Worm (Caenorhabditis elegans) whole organism, L3 larva: ENCODE results near the gene his-48.
A peak's percentile ranks its signal among the peaks of the same experiment; 100 is the strongest.

Source experiments
- ZK546.5 ChIP-seq: sonication (generic microtip); optimal IDR thresholded peaks from 2 replicates; lab custom pipeline; 2017; ENCODE audit warnings: missing biosample characterization, missing genetic modification characterization
- ama-1 ChIP-seq: fragments of 150-350 bp; optimal IDR thresholded peaks from 2 replicates; lab custom pipeline; 2018
- ceh-28 ChIP-seq: fragments of 150-350 bp; optimal IDR thresholded peaks from 2 replicates; lab custom pipeline; 2014; ENCODE audit warnings: missing biosample characterization, missing genetic modification reagents, missing genetic modification characterization
- daf-12 ChIP-seq: fragments of 150-350 bp; optimal IDR thresholded peaks from 2 replicates; lab custom pipeline; 2014; ENCODE audit warnings: missing biosample characterization, missing genetic modification reagents, missing genetic modification characterization
- egl-27 ChIP-seq: sonication (generic microtip); optimal IDR thresholded peaks from 4 replicates; lab custom pipeline; 2017; ENCODE audit warnings: missing biosample characterization, missing genetic modification reagents, missing genetic modification characterization
- elt-1 ChIP-seq: fragments of 150-350 bp; optimal IDR thresholded peaks from 2 replicates; lab custom pipeline; 2014; ENCODE audit warnings: missing biosample characterization, missing genetic modification characterization
- elt-2 ChIP-seq: sonication (generic microtip); optimal IDR thresholded peaks from 2 replicates; lab custom pipeline; 2016; ENCODE audit warnings: missing genetic modification reagents, mild to moderate bottlenecking, missing genetic modification characterization, missing compliant biosample characterization
- eor-1 ChIP-seq, 2 experiments: fragments of 150-350 bp; optimal IDR thresholded peaks; 2 replicates each; lab custom pipeline; 2014 to 2018; ENCODE audit warnings: missing biosample characterization in 2 of 2, missing genetic modification characterization in 2 of 2
- fkh-10 ChIP-seq: sonication (generic microtip); optimal IDR thresholded peaks from 2 replicates; lab custom pipeline; 2017; ENCODE audit warnings: missing biosample characterization, missing genetic modification reagents, missing genetic modification characterization
- fos-1 ChIP-seq: fragments of 150-350 bp; optimal IDR thresholded peaks from 2 replicates; lab custom pipeline; 2014; ENCODE audit warnings: missing biosample characterization, missing genetic modification characterization
- hmg-11 ChIP-seq: sonication (generic microtip); optimal IDR thresholded peaks from 2 replicates; lab custom pipeline; 2016; ENCODE audit warnings: missing genetic modification characterization, missing compliant biosample characterization
- lin-15B ChIP-seq: fragments of 150-350 bp; optimal IDR thresholded peaks from 2 replicates; lab custom pipeline; 2014; ENCODE audit warnings: missing biosample characterization, missing genetic modification characterization
- lin-39 ChIP-seq: fragments of 150-350 bp; optimal IDR thresholded peaks from 2 replicates; lab custom pipeline; 2018; ENCODE audit warnings: missing biosample characterization, missing genetic modification reagents, missing genetic modification characterization
- lsy-12 ChIP-seq: sonication (generic microtip); optimal IDR thresholded peaks from 2 replicates; lab custom pipeline; 2016; ENCODE audit warnings: mild to moderate bottlenecking, missing genetic modification characterization, missing compliant biosample characterization
- mdl-1 ChIP-seq: fragments of 150-350 bp; optimal IDR thresholded peaks from 2 replicates; lab custom pipeline; 2014; ENCODE audit warnings: missing biosample characterization, missing genetic modification characterization
- nfya-1 ChIP-seq: sonication (generic microtip); optimal IDR thresholded peaks from 2 replicates; lab custom pipeline; 2017; ENCODE audit warnings: missing genetic modification characterization, mild to moderate bottlenecking, missing compliant biosample characterization, antibody characterized with exemption, moderate library complexity; ENCODE audit not compliant: insufficient read depth
- nhr-11 ChIP-seq: fragments of 150-350 bp; optimal IDR thresholded peaks from 2 replicates; lab custom pipeline; 2014; ENCODE audit warnings: missing biosample characterization, missing genetic modification characterization
- nhr-12 ChIP-seq: fragments of 150-350 bp; optimal IDR thresholded peaks from 2 replicates; lab custom pipeline; 2014; ENCODE audit warnings: missing biosample characterization, missing genetic modification characterization
- nhr-23 ChIP-seq: fragments of 150-350 bp; optimal IDR thresholded peaks from 2 replicates; lab custom pipeline; 2014; ENCODE audit warnings: missing biosample characterization, missing genetic modification reagents, missing genetic modification characterization
- nhr-237 ChIP-seq: fragments of 150-350 bp; optimal IDR thresholded peaks from 2 replicates; lab custom pipeline; 2014; ENCODE audit warnings: missing biosample characterization, missing genetic modification characterization
- nhr-25 ChIP-seq: sonication (generic microtip); optimal IDR thresholded peaks from 2 replicates; lab custom pipeline; 2017; ENCODE audit warnings: missing biosample characterization, missing genetic modification characterization
- nhr-28 ChIP-seq: fragments of 150-350 bp; optimal IDR thresholded peaks from 2 replicates; lab custom pipeline; 2014; ENCODE audit warnings: missing biosample characterization, missing genetic modification characterization
- nhr-43 ChIP-seq: sonication (generic microtip); optimal IDR thresholded peaks from 2 replicates; lab custom pipeline; 2016; ENCODE audit warnings: mild to moderate bottlenecking, missing genetic modification characterization, missing compliant biosample characterization; ENCODE audit not compliant: poor library complexity, severe bottlenecking
- nhr-67 ChIP-seq: fragments of 150-350 bp; optimal IDR thresholded peaks from 2 replicates; lab custom pipeline; 2014; ENCODE audit warnings: missing biosample characterization, missing genetic modification characterization
- pha-4 ChIP-seq: fragments of 150-350 bp; optimal IDR thresholded peaks from 2 replicates; lab custom pipeline; 2014; ENCODE audit warnings: missing biosample characterization, missing genetic modification reagents, missing genetic modification characterization
- pqm-1 ChIP-seq: fragments of 150-350 bp; optimal IDR thresholded peaks from 2 replicates; lab custom pipeline; 2017; ENCODE audit warnings: missing biosample characterization, missing genetic modification characterization, inconsistent platforms
- skn-1 ChIP-seq: fragments of 150-350 bp; optimal IDR thresholded peaks from 2 replicates; lab custom pipeline; 2014; ENCODE audit warnings: missing biosample characterization, missing genetic modification characterization
- tbx-2 ChIP-seq: sonication (generic microtip); optimal IDR thresholded peaks from 2 replicates; lab custom pipeline; 2016; ENCODE audit warnings: mild to moderate bottlenecking, missing genetic modification characterization, missing compliant biosample characterization
- unc-39 ChIP-seq: sonication (generic microtip); optimal IDR thresholded peaks from 4 replicates; lab custom pipeline; 2017; ENCODE audit warnings: missing biosample characterization, missing genetic modification characterization
- unc-62 ChIP-seq: fragments of 150-350 bp; sonication (generic microtip); optimal IDR thresholded peaks from 4 replicates; lab custom pipeline; 2014; ENCODE audit warnings: missing biosample characterization, missing genetic modification reagents, missing genetic modification characterization
- zag-1 ChIP-seq: fragments of 150-350 bp; optimal IDR thresholded peaks from 2 replicates; lab custom pipeline; 2014; ENCODE audit warnings: missing biosample characterization, missing genetic modification characterization
- ztf-4 ChIP-seq: fragments of 150-350 bp; optimal IDR thresholded peaks from 2 replicates; lab custom pipeline; 2014; ENCODE audit warnings: missing biosample characterization, missing genetic modification characterization

The his-48 gene

DNA sequence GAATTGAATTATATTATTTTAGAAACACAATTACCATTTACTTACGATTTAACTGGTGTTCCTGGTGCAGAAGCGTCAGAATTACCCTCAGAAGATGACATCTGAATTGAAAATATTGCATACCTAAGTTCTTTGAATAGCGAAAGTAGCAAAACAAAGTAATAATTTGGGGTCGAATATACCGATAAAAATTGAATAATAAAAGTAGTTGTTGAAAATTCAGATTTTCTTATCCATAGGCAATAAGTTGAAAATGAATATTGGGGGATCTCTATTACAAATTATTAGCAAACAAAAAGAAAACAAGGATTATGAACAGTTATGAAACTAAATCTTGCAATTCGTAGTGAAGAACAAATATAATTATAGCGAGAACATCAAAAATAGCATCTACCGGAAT lies 4.7 kb downstream of the his-48 start, which contains the start of gene leo-1:
TSS of gene leo-1 (minus strand) at position 101 of the 400 bp plus-strand sequence.
- TF ChIP-seq lin-39 (tag; lab: Kevin White, UChicago) (no peak), nhr-12 (tag; lab: Kevin White, UChicago) (no peak), daf-12 (tag; lab: Kevin White, UChicago) (no peak), lsy-12 (tag; lab: Kevin White, UChicago) (no peak), hmg-11 (tag; lab: Kevin White, UChicago) (no peak), nhr-25 (tag; lab: Kevin White, UChicago) (no peak), mdl-1 (tag; lab: Kevin White, UChicago) (no peak), unc-39 (tag; lab: Kevin White, UChicago) (no peak), pqm-1 (tag; lab: Kevin White, UChicago) (no peak), nhr-28 (no peak), zag-1 (tag; lab: Kevin White, UChicago) (no peak), ztf-4 (no peak), fos-1 (tag; lab: Kevin White, UChicago) (no peak), nhr-43 (tag; lab: Kevin White, UChicago) (no peak), elt-2 (no peak), nhr-11 (no peak), ZK546.5 (tag; lab: Kevin White, UChicago) (no peak), nhr-67 (no peak), unc-62 (GFP tag; lab: Kevin White, UChicago) (no peak)
- TF ChIP-seq, all 47 proteins: peak for 0

DNA sequence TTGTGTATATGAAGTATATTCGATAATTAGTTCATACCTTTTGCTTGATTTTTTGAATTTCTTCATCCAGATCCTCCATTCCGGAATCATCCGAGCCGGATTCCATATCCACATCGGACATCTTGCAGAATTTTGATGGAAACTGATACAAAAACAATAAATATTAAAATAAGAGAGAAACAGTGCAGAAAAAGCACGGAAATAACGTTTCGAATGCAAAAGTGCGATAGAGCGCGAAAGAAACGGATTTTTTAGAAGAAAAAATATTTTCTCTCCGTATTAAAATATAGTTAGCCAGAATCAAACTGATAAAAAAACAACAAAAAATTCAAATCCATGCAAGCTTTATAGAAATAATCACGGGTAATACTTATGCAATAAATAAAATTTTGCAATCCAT lies 8.2 kb downstream of the his-48 start, which contains the start of gene sart-3:
TSS of gene sart-3 (minus strand) at position 219 of the 400 bp plus-strand sequence.
- no peak for TF ChIP-seq nhr-67
- no peak for TF ChIP-seq nhr-23 (tag; lab: Kevin White, UChicago)
- TF ChIP-seq pha-4: peak; percentile 43
- no peak for TF ChIP-seq unc-39 (tag; lab: Kevin White, UChicago)
- TF ChIP-seq lin-15B (tag; lab: Kevin White, UChicago): peak; percentile 24
- no peak for TF ChIP-seq fkh-10 (GFP tag; lab: Kevin White, UChicago)
- TF ChIP-seq nfya-1 (tag; lab: Kevin White, UChicago): no peak
- no peak for TF ChIP-seq ceh-28 (tag; lab: Kevin White, UChicago)
- TF ChIP-seq fos-1 (tag; lab: Kevin White, UChicago): no peak
- TF ChIP-seq nhr-237 (tag; lab: Kevin White, UChicago): no peak
- TF ChIP-seq, all 47 proteins: peak for 2

DNA sequence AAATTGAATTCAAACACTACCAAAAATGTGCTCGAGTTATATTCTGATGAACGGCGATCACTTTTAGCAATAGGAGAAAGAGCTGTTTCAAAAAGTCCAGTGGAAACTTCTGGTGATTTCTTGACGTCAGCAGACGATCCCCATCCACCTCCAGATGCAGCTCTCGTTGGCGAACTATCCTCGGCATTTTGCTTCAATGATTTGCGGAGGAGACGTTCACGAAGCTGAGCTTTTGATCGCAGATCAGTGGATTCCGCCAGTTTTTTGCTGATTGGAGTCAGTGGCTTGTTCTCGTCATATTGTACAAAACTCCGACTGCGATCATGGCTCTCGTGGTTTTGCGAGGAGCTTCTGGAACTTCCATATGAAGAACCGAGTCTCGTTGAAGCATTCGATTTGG lies 11.6 kb downstream of the his-48 start:
- no peak for TF ChIP-seq hmg-11 (tag; lab: Kevin White, UChicago)
- no peak for TF ChIP-seq ztf-4
- TF ChIP-seq nhr-12 (tag; lab: Kevin White, UChicago): no peak
- TF ChIP-seq nhr-11: no peak
- TF ChIP-seq lin-39 (tag; lab: Kevin White, UChicago): no peak
- TF ChIP-seq ama-1 (lab: Kevin White, UChicago): no peak
- TF ChIP-seq lin-15B (tag; lab: Kevin White, UChicago): no peak
- TF ChIP-seq mdl-1 (tag; lab: Kevin White, UChicago): no peak
- TF ChIP-seq skn-1: no peak
- TF ChIP-seq elt-1 (tag; lab: Kevin White, UChicago): no peak
- TF ChIP-seq lsy-12 (tag; lab: Kevin White, UChicago): no peak
- TF ChIP-seq pqm-1 (tag; lab: Kevin White, UChicago): no peak

DNA sequence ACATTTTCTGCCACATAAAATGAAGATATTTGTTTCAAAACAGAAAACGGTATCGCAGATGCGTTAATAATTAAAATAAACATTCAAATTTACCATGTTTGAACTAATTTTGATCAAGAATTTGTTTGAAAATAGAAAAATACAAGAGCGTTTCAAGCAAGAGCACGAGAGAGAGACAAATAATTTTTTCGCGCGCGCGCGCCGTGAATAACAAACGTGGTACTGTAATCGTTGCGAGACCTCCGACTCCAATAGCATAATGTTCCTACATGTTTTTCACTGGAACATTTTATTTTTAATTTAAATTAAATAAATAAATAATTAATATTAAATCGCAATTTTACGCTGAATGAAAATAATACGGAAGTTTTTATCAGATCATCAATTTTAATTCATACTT lies 12.5 kb downstream of the his-48 start, which contains the start of gene F54E12.2:
TSS of gene F54E12.2 (minus strand) at position 164 of the 400 bp plus-strand sequence.
- TF ChIP-seq pha-4 (no peak), lin-15B (tag; lab: Kevin White, UChicago) (no peak), nhr-28 (no peak), elt-1 (tag; lab: Kevin White, UChicago) (no peak), ZK546.5 (tag; lab: Kevin White, UChicago) (no peak), eor-1 (tag; optimal IDR thresholded peaks at IDR 0.05; lab: Kevin White, UChicago) (no peak), unc-62 (GFP tag; lab: Kevin White, UChicago) (no peak), ceh-28 (tag; lab: Kevin White, UChicago) (no peak), fos-1 (tag; lab: Kevin White, UChicago) (no peak), egl-27 (no peak), tbx-2 (no peak), daf-12 (tag; lab: Kevin White, UChicago) (no peak), nhr-12 (tag; lab: Kevin White, UChicago) (no peak), zag-1 (tag; lab: Kevin White, UChicago) (no peak)
